Worm (Caenorhabditis elegans): ENCODE data around the gene F16G10.5.

The F16G10.5 gene

DNA sequence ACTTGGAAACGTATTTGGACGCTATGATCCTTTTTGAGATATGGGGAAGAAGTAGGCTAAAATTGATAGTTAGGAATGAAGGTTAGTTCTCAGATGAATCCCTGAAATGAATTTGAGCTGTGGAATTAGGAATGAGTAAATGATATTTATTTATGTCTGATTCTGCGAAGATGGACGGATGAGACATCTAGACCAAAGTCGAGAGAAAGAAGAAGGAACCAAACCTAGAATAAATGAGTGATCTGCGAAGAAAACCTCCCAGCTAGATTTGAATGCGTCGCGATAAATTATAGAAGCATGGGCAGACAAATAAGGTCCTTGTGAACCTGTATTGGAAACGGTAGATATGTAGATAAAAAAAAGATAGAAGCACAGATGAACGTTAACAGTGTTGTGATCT, 7.2 kb upstream of the F16G10.5 start, which contains the start of gene F43C11.16:
F43C11.16 (minus strand) TSS at position 101 of the 400 bp plus-strand sequence.
- TF ChIP-seq C08G9.2 (tag; optimal IDR thresholded peaks at IDR 0.05), result no peak
- no peak for TF ChIP-seq eyg-1 (tag; optimal IDR thresholded peaks at IDR 0.05)
- TF ChIP-seq unc-42 (tag; optimal IDR thresholded peaks at IDR 0.05), result no peak
- TF ChIP-seq dve-1 (tag; optimal IDR thresholded peaks at IDR 0.05), result no peak
- no peak for TF ChIP-seq unc-55 (GFP tag; optimal IDR thresholded peaks at IDR 0.05)
- TF ChIP-seq fkh-6 (tag; optimal IDR thresholded peaks at IDR 0.05), result no peak
- TF ChIP-seq ceh-24 (tag; optimal IDR thresholded peaks at IDR 0.05), result no peak
- no peak for TF ChIP-seq che-1 (tag; optimal IDR thresholded peaks at IDR 0.05)
- no peak for TF ChIP-seq ref-2 (tag; optimal IDR thresholded peaks at IDR 0.05)
- no peak for TF ChIP-seq ama-1 (optimal IDR thresholded peaks at IDR 0.05)
- TF ChIP-seq hlh-30 (tag; optimal IDR thresholded peaks at IDR 0.05; ENCODE audit: insufficient read depth), result no peak
- no peak for TF ChIP-seq hlh-8 (tag; optimal IDR thresholded peaks at IDR 0.05)

DNA sequence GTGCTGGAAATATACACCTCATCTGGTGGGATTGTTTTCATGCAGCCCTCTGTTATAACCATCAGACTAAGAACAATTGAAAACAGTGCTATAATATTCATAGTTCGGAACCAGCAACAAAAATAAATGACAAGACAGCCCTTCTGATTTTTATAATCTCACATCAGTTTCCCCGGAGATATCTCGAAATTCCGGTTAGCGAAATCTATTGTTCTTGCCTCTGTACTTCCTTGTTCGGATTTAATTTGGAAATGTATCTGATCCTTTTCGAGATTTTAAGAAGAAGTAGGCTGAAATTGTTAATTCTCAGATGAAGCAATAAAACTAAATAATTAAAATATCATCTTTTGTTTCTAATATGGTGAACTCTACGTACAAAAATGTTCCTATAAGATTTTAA, 3.4 kb upstream of the F16G10.5 start, which contains the start of gene F43C11.11:
F43C11.11 (minus strand) TSS at position 101 of the 400 bp plus-strand sequence.
- no peak for TF ChIP-seq rnt-1 (tag; optimal IDR thresholded peaks at IDR 0.05)
- TF ChIP-seq K09A11.1 (tag; optimal IDR thresholded peaks at IDR 0.05; ENCODE audit: insufficient read depth), result no peak
- TF ChIP-seq C08G9.2 (tag; optimal IDR thresholded peaks at IDR 0.05), result no peak
- no peak for TF ChIP-seq unc-42 (tag; optimal IDR thresholded peaks at IDR 0.05)
- TF ChIP-seq pax-1 (tag; optimal IDR thresholded peaks at IDR 0.05), result no peak
- TF ChIP-seq ceh-48 (tag; optimal IDR thresholded peaks at IDR 0.05), result no peak
- TF ChIP-seq pag-3 (tag; optimal IDR thresholded peaks at IDR 0.05; ENCODE audit: borderline replicate concordance), result no peak
- TF ChIP-seq tbx-2 (tag; optimal IDR thresholded peaks at IDR 0.05), result no peak
- TF ChIP-seq gmeb-2 (tag; optimal IDR thresholded peaks at IDR 0.05), result no peak
- TF ChIP-seq hlh-6 (tag; optimal IDR thresholded peaks at IDR 0.05), result no peak
- no peak for TF ChIP-seq odd-2 (tag; optimal IDR thresholded peaks at IDR 0.05)

DNA sequence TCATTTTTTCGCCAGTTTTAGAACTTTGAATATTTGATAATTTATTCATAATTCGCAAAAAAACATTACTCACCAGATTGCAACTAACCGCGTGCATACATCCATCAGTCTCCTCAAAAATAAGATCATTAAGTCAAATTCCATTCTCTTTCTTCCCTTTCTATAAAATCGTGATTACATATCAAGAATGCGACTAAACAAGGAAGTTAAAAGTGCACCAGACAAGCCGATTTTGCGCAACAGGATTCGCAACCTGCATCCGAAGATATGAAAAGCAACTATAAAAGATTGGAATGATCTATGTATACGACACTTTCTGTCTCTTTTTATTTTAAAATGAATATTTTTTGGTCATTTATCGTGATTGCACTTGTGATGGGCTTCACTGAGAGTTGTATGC, 1.8 kb downstream of the F16G10.5 start, which contains the start of gene hpo-25:
hpo-25 (plus strand) TSS at position 301 of the 400 bp plus-strand sequence.
- TF ChIP-seq unc-3 (GFP tag; conservative IDR thresholded peaks at IDR 0.05) (no peak), unc-3 (tag; optimal IDR thresholded peaks at IDR 0.05) (no peak), madf-2 (tag; optimal IDR thresholded peaks at IDR 0.05) (no peak), lim-6 (tag; optimal IDR thresholded peaks at IDR 0.05) (no peak), hlh-6 (tag; optimal IDR thresholded peaks at IDR 0.05) (no peak), unc-42 (tag; optimal IDR thresholded peaks at IDR 0.05) (no peak), sox-2 (GFP tag; IDR thresholded peaks at IDR 0.05) (no peak), zip-5 (tag; optimal IDR thresholded peaks at IDR 0.05) (no peak), Y22D7AL.16 (tag; optimal IDR thresholded peaks at IDR 0.05) (no peak), ets-4 (tag; optimal IDR thresholded peaks at IDR 0.05) (no peak), unc-55 (GFP tag; optimal IDR thresholded peaks at IDR 0.05) (no peak), elt-2 (tag; optimal IDR thresholded peaks at IDR 0.05) (no peak), pag-3 (tag; optimal IDR thresholded peaks at IDR 0.05; ENCODE audit: borderline replicate concordance) (no peak), F13H6.1 (tag; optimal IDR thresholded peaks at IDR 0.05) (no peak)

DNA sequence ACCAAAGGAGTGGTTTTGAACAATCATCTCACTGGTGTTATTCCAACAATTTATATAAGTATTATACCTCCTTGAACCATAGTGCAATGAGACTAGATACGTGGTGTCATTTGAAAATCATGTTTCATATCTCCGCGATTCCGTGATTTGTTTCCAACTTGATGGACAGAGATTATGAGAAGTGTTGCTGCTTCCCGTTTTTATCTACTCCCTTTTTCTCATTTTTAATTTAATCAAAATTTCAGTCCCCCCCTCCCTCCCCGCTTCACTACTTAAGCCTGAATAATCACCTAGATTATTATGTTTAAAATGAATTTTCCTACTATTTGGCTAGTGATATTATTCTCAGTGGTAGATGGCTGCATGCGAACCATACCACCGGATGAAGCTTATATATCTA, 5.0 kb downstream of the F16G10.5 start, which contains the start of gene F16G10.3:
F16G10.3 (plus strand) TSS at position 301 of the 400 bp plus-strand sequence.
- TF ChIP-seq K02D7.2 (tag; optimal IDR thresholded peaks at IDR 0.05) (no peak), lin-11 (tag; optimal IDR thresholded peaks at IDR 0.05) (no peak), hlh-6 (tag; optimal IDR thresholded peaks at IDR 0.05) (no peak), ceh-48 (tag; optimal IDR thresholded peaks at IDR 0.05) (no peak), nhr-11 (tag; optimal IDR thresholded peaks at IDR 0.05) (no peak), C08G9.2 (tag; optimal IDR thresholded peaks at IDR 0.05) (no peak), ceh-6 (GFP tag; optimal IDR thresholded peaks at IDR 0.05) (no peak), pha-2 (tag; optimal IDR thresholded peaks at IDR 0.05) (no peak), ceh-34 (tag; optimal IDR thresholded peaks at IDR 0.05) (no peak), T23F11.4 (GFP tag; optimal IDR thresholded peaks at IDR 0.05) (no peak), npax-4 (tag; optimal IDR thresholded peaks at IDR 0.05) (no peak)
